Worm (Caenorhabditis elegans): ENCODE results near the gene him-18.

The him-18 gene

DNA sequence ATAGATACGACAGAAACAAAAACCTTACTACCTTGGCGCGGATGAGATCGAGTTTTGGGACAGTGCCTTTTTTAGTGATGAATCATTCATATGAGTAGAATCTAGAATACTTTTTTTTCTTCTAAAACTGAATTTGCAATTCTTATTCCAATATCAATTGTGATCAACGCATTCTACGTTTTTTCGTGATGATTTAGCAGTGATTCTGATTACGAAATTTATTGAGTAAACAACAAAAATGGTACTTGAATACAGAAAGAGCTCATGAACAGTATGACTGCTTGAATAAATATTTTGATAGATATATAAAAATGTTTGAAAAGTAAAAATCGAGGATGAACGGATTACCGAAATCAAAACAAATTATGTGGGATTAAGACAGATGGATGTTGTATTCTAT, at the start of gene him-18:
Gene him-18, minus strand, starts transcription at position 101 of the 400 bp plus-strand sequence.
- TF ChIP-seq ama-1 (optimal IDR thresholded peaks at IDR 0.05) (no peak), egl-27 (tag; optimal IDR thresholded peaks at IDR 0.05) (no peak), nhr-11 (tag; optimal IDR thresholded peaks at IDR 0.05) (no peak), ceh-16 (tag; optimal IDR thresholded peaks at IDR 0.05) (no peak), nhr-23 (tag; optimal IDR thresholded peaks at IDR 0.05) (no peak), nhr-77 (tag; optimal IDR thresholded peaks at IDR 0.05) (no peak), mab-5 (tag; optimal IDR thresholded peaks at IDR 0.05) (no peak), lin-39 (tag; optimal IDR thresholded peaks at IDR 0.05) (no peak), elt-1 (tag; optimal IDR thresholded peaks at IDR 0.05) (no peak), nhr-237 (tag; optimal IDR thresholded peaks at IDR 0.05) (no peak), fos-1 (tag; optimal IDR thresholded peaks at IDR 0.05) (no peak), lin-13 (GFP tag; optimal IDR thresholded peaks at IDR 0.05) (no peak), nhr-12 (tag; optimal IDR thresholded peaks at IDR 0.05) (no peak), crh-2 (tag; optimal IDR thresholded peaks at IDR 0.05) (no peak), mbf-1 (tag; optimal IDR thresholded peaks at IDR 0.05) (no peak), R02D3.7 (tag; optimal IDR thresholded peaks at IDR 0.05) (no peak), nhr-129 (tag; optimal IDR thresholded peaks at IDR 0.05) (no peak), skn-1 (tag; optimal IDR thresholded peaks at IDR 0.05) (no peak), lsy-2 (tag; optimal IDR thresholded peaks at IDR 0.05) (no peak), Y55F3AM.14 (GFP tag; optimal IDR thresholded peaks at IDR 0.05) (no peak)

DNA sequence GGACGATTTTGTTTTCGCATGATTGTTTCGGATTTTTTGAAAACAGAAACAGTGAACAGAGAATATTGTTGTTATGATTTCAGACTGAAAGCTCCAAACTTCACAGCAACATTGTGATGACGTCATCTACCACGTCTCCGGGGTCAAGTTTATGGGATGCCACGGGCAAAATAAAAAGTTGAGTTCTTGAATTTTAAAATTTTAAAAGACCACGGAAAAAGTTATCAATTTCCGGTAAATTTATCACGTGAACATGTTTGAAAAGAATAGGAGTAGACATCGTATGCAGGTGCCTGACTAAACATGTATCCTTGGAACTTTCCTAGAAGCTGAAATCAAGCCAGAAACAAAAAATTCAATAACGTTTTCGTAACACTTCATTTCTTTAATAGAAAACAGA, 48.5 kb upstream of the him-18 start, which contains the start of gene B0393.4:
Gene B0393.4, minus strand, starts transcription at position 101 of the 400 bp plus-strand sequence.
- TF ChIP-seq sem-4 (tag; optimal IDR thresholded peaks at IDR 0.05): no peak
- TF ChIP-seq lin-39 (tag; optimal IDR thresholded peaks at IDR 0.05): no peak
- TF ChIP-seq elt-3 (tag; optimal IDR thresholded peaks at IDR 0.05): no peak
- TF ChIP-seq ztf-4 (tag; optimal IDR thresholded peaks at IDR 0.05): no peak
- TF ChIP-seq sma-3 (GFP tag; optimal IDR thresholded peaks at IDR 0.05): no peak
- TF ChIP-seq C34F6.9 (tag; optimal IDR thresholded peaks at IDR 0.05): no peak
- no peak for TF ChIP-seq snpc-4 (tag; optimal IDR thresholded peaks at IDR 0.05)
- TF ChIP-seq nhr-25 (tag; optimal IDR thresholded peaks at IDR 0.05): no peak
- TF ChIP-seq alr-1 (tag; optimal IDR thresholded peaks at IDR 0.05): no peak
- TF ChIP-seq mab-5 (tag; optimal IDR thresholded peaks at IDR 0.05): no peak
- TF ChIP-seq nhr-6 (tag; optimal IDR thresholded peaks at IDR 0.05): no peak
- TF ChIP-seq egl-27 (tag; optimal IDR thresholded peaks at IDR 0.05): no peak
- TF ChIP-seq unc-39 (tag; optimal IDR thresholded peaks at IDR 0.05): no peak
- no peak for TF ChIP-seq nhr-11 (tag; optimal IDR thresholded peaks at IDR 0.05)
- no peak for TF ChIP-seq peb-1 (tag; optimal IDR thresholded peaks at IDR 0.05)
- no peak for TF ChIP-seq dmd-4 (tag; optimal IDR thresholded peaks at IDR 0.05)
- no peak for TF ChIP-seq elt-1 (tag; optimal IDR thresholded peaks at IDR 0.05)
- no peak for TF ChIP-seq nhr-237 (tag; optimal IDR thresholded peaks at IDR 0.05)
- TF ChIP-seq lsy-2 (tag; optimal IDR thresholded peaks at IDR 0.05): no peak

DNA sequence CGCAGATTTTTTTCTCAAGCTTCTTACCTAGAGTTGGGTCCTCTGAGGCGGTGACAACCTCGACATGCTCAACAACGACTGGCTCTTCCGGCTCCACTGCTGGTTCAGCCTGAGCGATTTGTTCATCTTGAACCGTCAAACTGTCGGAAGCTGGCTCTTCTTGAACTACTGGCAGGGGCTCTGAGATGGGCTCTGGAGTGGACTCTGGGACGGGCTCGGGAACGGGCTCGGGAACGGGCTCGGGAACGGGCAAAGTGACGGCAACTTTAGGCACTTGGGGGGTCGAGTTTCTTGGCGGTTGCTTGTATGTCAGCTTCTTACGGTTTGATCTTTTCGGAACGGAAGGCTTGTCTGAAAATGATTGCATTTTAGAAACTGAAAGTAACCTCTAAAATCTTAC, 47.9 kb upstream of the him-18 start:
- TF ChIP-seq mbf-1 (tag; optimal IDR thresholded peaks at IDR 0.05): no peak
- TF ChIP-seq unc-62 (GFP tag; optimal IDR thresholded peaks at IDR 0.05): no peak
- TF ChIP-seq nhr-10 (tag; optimal IDR thresholded peaks at IDR 0.05): no peak
- TF ChIP-seq zag-1 (tag; optimal IDR thresholded peaks at IDR 0.05): no peak
- TF ChIP-seq nhr-23 (tag; optimal IDR thresholded peaks at IDR 0.05): no peak
- TF ChIP-seq crh-2 (tag; optimal IDR thresholded peaks at IDR 0.05): no peak
- TF ChIP-seq lin-13 (GFP tag; optimal IDR thresholded peaks at IDR 0.05): no peak
- no peak for TF ChIP-seq ceh-82 (tag; optimal IDR thresholded peaks at IDR 0.05)
- TF ChIP-seq nhr-129 (tag; optimal IDR thresholded peaks at IDR 0.05): no peak
- no peak for TF ChIP-seq ztf-1 (GFP tag; conservative IDR thresholded peaks at IDR 0.05)
- no peak for TF ChIP-seq dmd-4 (tag; optimal IDR thresholded peaks at IDR 0.05)
- no peak for TF ChIP-seq ZK546.5 (tag; optimal IDR thresholded peaks at IDR 0.05)
- TF ChIP-seq lin-11 (tag; optimal IDR thresholded peaks at IDR 0.05): no peak
- no peak for TF ChIP-seq blmp-1 (tag; optimal IDR thresholded peaks at IDR 0.05; ENCODE audit: insufficient read depth)
- no peak for TF ChIP-seq elt-1 (tag; optimal IDR thresholded peaks at IDR 0.05)
- TF ChIP-seq nhr-11 (tag; optimal IDR thresholded peaks at IDR 0.05): no peak

DNA sequence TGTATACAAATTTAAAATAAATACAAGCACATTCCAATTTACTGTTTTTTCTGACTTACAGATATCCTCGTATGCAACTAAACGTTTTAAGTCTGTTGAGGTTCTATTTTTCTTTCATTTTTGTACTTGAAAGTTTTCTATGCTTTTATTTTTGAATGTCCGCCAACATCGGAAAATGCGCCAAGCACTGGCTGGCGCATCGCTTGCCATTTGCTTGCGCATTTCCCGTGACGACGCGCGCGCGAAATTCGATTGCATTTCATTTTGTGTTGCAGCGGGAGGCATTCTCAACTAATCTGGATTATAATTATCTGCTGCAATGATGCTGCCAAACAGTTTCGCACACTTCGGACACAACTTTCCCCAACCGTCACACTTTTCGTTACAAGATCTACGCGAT, 42.0 kb upstream of the him-18 start, which contains the start of gene fbxl-2:
Gene fbxl-2, plus strand, starts transcription at position 278 of the 400 bp plus-strand sequence.
- peak; percentile 96 for TF ChIP-seq lin-13 (GFP tag; optimal IDR thresholded peaks at IDR 0.05)
- TF ChIP-seq nhr-23 (tag; optimal IDR thresholded peaks at IDR 0.05): no peak
- TF ChIP-seq lin-39 (tag; optimal IDR thresholded peaks at IDR 0.05): no peak
- TF ChIP-seq ceh-16 (tag; optimal IDR thresholded peaks at IDR 0.05): peak; percentile 89
- no peak for TF ChIP-seq peb-1 (tag; optimal IDR thresholded peaks at IDR 0.05)
- no peak for TF ChIP-seq ztf-1 (GFP tag; conservative IDR thresholded peaks at IDR 0.05)
- TF ChIP-seq Y55F3AM.14 (GFP tag; optimal IDR thresholded peaks at IDR 0.05): peak; percentile 81
- TF ChIP-seq unc-62 (GFP tag; optimal IDR thresholded peaks at IDR 0.05): peak; percentile 42
- TF ChIP-seq nhr-10 (tag; optimal IDR thresholded peaks at IDR 0.05): peak; percentile 76
- TF ChIP-seq ZK546.5 (tag; optimal IDR thresholded peaks at IDR 0.05): peak; percentile 76
- no peak for TF ChIP-seq nhr-12 (tag; optimal IDR thresholded peaks at IDR 0.05)
- TF ChIP-seq aly-2 (tag; optimal IDR thresholded peaks at IDR 0.05): no peak
- no peak for TF ChIP-seq ama-1 (optimal IDR thresholded peaks at IDR 0.05)
- peak; percentile 100 for TF ChIP-seq gmeb-1 (tag; optimal IDR thresholded peaks at IDR 0.05)
- peak; percentile 93 for TF ChIP-seq F13H6.1 (tag; optimal IDR thresholded peaks at IDR 0.05)
- TF ChIP-seq nhr-21 (tag; optimal IDR thresholded peaks at IDR 0.05): peak; percentile 95
- TF ChIP-seq nhr-25 (tag; optimal IDR thresholded peaks at IDR 0.05): peak; percentile 95
- peak; percentile 66 for TF ChIP-seq nhr-77 (tag; optimal IDR thresholded peaks at IDR 0.05)
- peak; percentile 81 for TF ChIP-seq sem-4 (tag; optimal IDR thresholded peaks at IDR 0.05)
- no peak for TF ChIP-seq dmd-4 (tag; optimal IDR thresholded peaks at IDR 0.05)
- peak; percentile 36 for TF ChIP-seq blmp-1 (tag; optimal IDR thresholded peaks at IDR 0.05; ENCODE audit: insufficient read depth)
- TF ChIP-seq nhr-237 (tag; optimal IDR thresholded peaks at IDR 0.05): peak; percentile 72
- TF ChIP-seq mdl-1 (tag; optimal IDR thresholded peaks at IDR 0.05): peak in 1 of 2 experiments; percentile 71
- TF ChIP-seq nhr-6 (tag; optimal IDR thresholded peaks at IDR 0.05): peak; percentile 74
- no peak for TF ChIP-seq mbf-1 (tag; optimal IDR thresholded peaks at IDR 0.05)
- peak; percentile 95 to 97 for TF ChIP-seq lsy-2 (tag; optimal IDR thresholded peaks at IDR 0.05)
- TF ChIP-seq unc-39 (tag; optimal IDR thresholded peaks at IDR 0.05): no peak
- TF ChIP-seq alr-1 (tag; optimal IDR thresholded peaks at IDR 0.05): no peak

Measured in whole organism, L2 larva.